Fruit fly (Drosophila melanogaster) whole organism, pupa: ENCODE results near the gene Irk1.

Experiments used
- CG12605 ChIP-seq: fragments of 200-800 bp; sonication (Bioruptor generic); IDR thresholded peaks from 2 replicates; pipeline ENCODE4 v1.3.6; 2022; ENCODE audit warnings: missing biosample characterization, missing genetic modification characterization
- CG13204 ChIP-seq: fragments of 200-800 bp; sonication (Bioruptor generic); optimal IDR thresholded peaks from 2 replicates; lab custom pipeline; 2018; ENCODE audit warnings: missing biosample characterization, mild to moderate bottlenecking, missing genetic modification characterization, moderate library complexity
- CG14655 ChIP-seq: fragments of 200-800 bp; sonication (Bioruptor generic); optimal IDR thresholded peaks from 3 replicates; lab custom pipeline; 2017; ENCODE audit warnings: mild to moderate bottlenecking, missing biosample characterization, missing genetic modification reagents, missing genetic modification characterization
- CG15710 ChIP-seq: fragments of 200-800 bp; sonication (Bioruptor generic); optimal IDR thresholded peaks from 2 replicates; lab custom pipeline; 2018; ENCODE audit warnings: missing biosample characterization, mild to moderate bottlenecking, missing genetic modification characterization, moderate library complexity
- CG17806 ChIP-seq: fragments of 200-800 bp; sonication (Bioruptor generic); optimal IDR thresholded peaks from 2 replicates; lab custom pipeline; 2018; ENCODE audit warnings: missing biosample characterization, mild to moderate bottlenecking, missing genetic modification characterization, moderate library complexity
- CG32121 ChIP-seq: fragments of 200-800 bp; sonication (Bioruptor generic); IDR thresholded peaks from 2 replicates; pipeline ENCODE4 v1.3.6; 2022; ENCODE audit warnings: missing biosample characterization, missing genetic modification characterization
- CG34367 ChIP-seq: fragments of 200-800 bp; sonication (Bioruptor generic); optimal IDR thresholded peaks from 2 replicates; lab custom pipeline; 2018; ENCODE audit warnings: missing biosample characterization, mild to moderate bottlenecking, missing genetic modification characterization
- CG4496 ChIP-seq: fragments of 200-800 bp; sonication (Bioruptor generic); IDR thresholded peaks from 3 replicates; pipeline ENCODE4 v1.3.6; 2022; ENCODE audit warnings: missing biosample characterization, missing genetic modification characterization
- CG8159 ChIP-seq: fragments of 200-800 bp; sonication (Bioruptor generic); optimal IDR thresholded peaks from 3 replicates; lab custom pipeline; 2018; ENCODE audit warnings: missing biosample characterization, mild to moderate bottlenecking, missing genetic modification characterization, moderate library complexity
- CG8301 ChIP-seq: fragments of 200-800 bp; sonication (Bioruptor generic); optimal IDR thresholded peaks from 2 replicates; lab custom pipeline; 2018; ENCODE audit warnings: missing biosample characterization, mild to moderate bottlenecking, missing genetic modification characterization
- CG9948 ChIP-seq: fragments of 200-800 bp; sonication (Bioruptor generic); optimal IDR thresholded peaks from 2 replicates; lab custom pipeline; 2018; ENCODE audit warnings: missing biosample characterization, mild to moderate bottlenecking, missing genetic modification characterization, moderate library complexity
- D1 ChIP-seq: fragments of 200-800 bp; sonication (Bioruptor generic); optimal IDR thresholded peaks from 2 replicates; lab custom pipeline; 2018; ENCODE audit warnings: missing biosample characterization, mild to moderate bottlenecking, missing genetic modification characterization, moderate library complexity
- EcR ChIP-seq: fragments of 200-800 bp; sonication (Bioruptor generic); optimal IDR thresholded peaks from 3 replicates; lab custom pipeline; 2019; ENCODE audit warnings: missing biosample characterization, missing genetic modification characterization, mild to moderate bottlenecking, moderate library complexity, missing genetic modification reagents
- Ets98B ChIP-seq: fragments of 200-800 bp; sonication (Bioruptor generic); IDR thresholded peaks from 2 replicates; pipeline ENCODE4 v1.3.6; 2022; ENCODE audit warnings: missing biosample characterization, missing genetic modification characterization
- Pif1A ChIP-seq: fragments of 200-800 bp; sonication (Bioruptor generic); optimal IDR thresholded peaks from 3 replicates; lab custom pipeline; 2016; ENCODE audit warnings: missing biosample characterization, missing genetic modification characterization
- Pif1B ChIP-seq: fragments of 200-800 bp; sonication (Bioruptor generic); optimal IDR thresholded peaks from 3 replicates; lab custom pipeline; 2016; ENCODE audit warnings: missing biosample characterization, missing genetic modification characterization
- Snoo ChIP-seq: fragments of 200-800 bp; sonication (Bioruptor generic); optimal IDR thresholded peaks from 3 replicates; lab custom pipeline; 2017; ENCODE audit warnings: missing biosample characterization, mild to moderate bottlenecking, missing genetic modification characterization, inconsistent platforms
- fd96Ca ChIP-seq: fragments of 200-800 bp; sonication (Bioruptor generic); IDR thresholded peaks from 3 replicates; pipeline ENCODE4 v1.3.6; 2022; ENCODE audit warnings: missing biosample characterization, missing genetic modification characterization
- gl ChIP-seq: fragments of 200-800 bp; sonication (Bioruptor generic); optimal IDR thresholded peaks from 2 replicates; lab custom pipeline; 2018; ENCODE audit warnings: missing biosample characterization, mild to moderate bottlenecking, missing genetic modification characterization
- rn ChIP-seq: fragments of 200-800 bp; sonication (Bioruptor generic); IDR thresholded peaks from 2 replicates; pipeline ENCODE4 v1.3.6; 2022; ENCODE audit warnings: missing biosample characterization, missing genetic modification characterization

The Irk1 gene

DNA sequence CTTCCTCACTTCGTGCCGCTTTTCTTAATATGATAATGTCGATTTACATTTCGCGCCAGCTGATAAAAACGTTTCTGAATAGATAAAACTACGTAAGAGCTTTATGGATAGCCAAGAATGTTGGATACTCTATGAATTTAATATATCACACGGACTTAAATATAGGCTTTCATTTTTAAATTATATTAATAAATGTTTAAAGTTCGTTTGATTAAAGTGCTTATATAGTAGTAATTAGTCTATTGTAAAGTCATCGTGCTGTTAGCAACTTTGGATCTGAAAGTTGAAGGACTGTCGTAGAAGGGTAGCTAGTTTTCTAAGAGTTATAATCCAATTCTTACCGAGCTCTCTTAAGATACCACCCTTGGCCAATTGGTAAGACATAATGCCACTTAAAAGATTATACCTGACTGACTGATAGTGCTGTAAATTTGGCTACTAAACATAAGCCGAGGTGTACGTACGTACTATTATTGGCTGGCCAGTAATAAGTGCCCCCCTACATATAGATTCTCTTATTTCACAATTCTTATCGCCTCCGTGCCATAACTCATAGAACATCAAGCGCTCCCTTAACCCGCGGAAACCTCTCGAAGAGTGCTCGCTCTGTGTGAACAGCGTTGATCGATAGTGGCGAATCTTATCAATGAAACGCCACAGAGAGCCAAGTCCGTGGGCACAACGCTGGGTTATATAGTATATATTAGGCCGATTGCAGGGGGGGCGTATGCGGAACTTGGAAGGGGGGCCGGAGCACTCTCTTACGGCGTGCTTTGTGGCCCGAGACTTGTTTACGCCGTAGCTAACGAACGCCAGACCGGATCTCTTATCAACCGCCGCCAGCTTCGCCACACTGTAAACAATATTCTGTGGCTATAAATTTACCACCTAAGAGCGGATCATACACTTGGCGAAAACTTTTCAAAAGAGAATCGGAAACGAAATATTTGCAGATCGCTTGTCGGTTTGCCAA, 42.4 kb downstream of the Irk1 start:
- TF ChIP-seq gl (peak; percentile 24), EcR (GFP tag; lab: Kevin White, UChicago) (peak; percentile 35), CG8159 (tag; lab: Kevin White, UChicago) (no peak), fd96Ca (0 out of 3 replicates have a peak, but pooled peaks have one; percentile 41), CG13204 (peak; percentile 44), CG15710 (tag; lab: Kevin White, UChicago) (no peak), CG32121 (GFP tag; lab: Robert Waterston, UW) (peak; percentile 16; the same call in 1 of the 2 replicates), D1 (tag; lab: Kevin White, UChicago) (no peak), CG9948 (no peak), Ets98B (peak; percentile 30; the same call in 1 of the 2 replicates), Pif1A (GFP tag; lab: Kevin White, UChicago) (no peak), CG12605 (no peak), CG14655 (no peak)

DNA sequence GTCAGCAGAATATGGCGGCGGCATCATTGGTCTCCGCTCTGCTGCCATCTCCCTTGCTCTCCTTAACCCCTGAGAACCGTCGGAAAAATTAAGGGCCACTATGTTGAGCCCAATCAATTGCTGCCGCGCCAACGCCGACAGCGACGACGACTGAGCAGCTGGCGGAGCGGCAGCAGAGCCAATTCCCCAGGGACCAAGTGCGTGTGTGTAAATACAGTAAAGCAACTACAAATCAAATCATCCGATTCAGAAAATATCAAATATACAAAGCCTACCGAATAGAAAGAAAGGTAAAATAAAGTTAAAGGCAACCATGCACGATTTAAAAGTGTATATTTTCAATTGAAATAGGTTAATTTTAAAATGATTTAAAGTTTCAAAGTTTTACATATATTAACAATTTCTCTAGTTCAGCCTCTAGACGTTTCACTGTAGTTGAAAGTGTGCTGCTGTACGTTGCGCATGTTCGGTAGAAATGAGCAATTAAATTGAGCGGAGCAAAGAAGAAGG, 43.7 kb downstream of the Irk1 start:
- TF ChIP-seq rn (GFP tag; lab: Robert Waterston, UW) (no peak), fd96Ca (no peak), CG17806 (peak; percentile 33), CG14655 (peak; percentile 28), CG34367 (tag; lab: Kevin White, UChicago) (no peak), CG8159 (tag; lab: Kevin White, UChicago) (peak; percentile 61), Pif1A (GFP tag; lab: Kevin White, UChicago) (peak; percentile 49), CG15710 (tag; lab: Kevin White, UChicago) (peak; percentile 31), CG32121 (GFP tag; lab: Robert Waterston, UW) (no peak), Pif1B (GFP tag; lab: Kevin White, UChicago) (no peak), CG8301 (tag; lab: Kevin White, UChicago) (peak; percentile 13), CG9948 (peak; percentile 31), Snoo (peak; percentile 24)

DNA sequence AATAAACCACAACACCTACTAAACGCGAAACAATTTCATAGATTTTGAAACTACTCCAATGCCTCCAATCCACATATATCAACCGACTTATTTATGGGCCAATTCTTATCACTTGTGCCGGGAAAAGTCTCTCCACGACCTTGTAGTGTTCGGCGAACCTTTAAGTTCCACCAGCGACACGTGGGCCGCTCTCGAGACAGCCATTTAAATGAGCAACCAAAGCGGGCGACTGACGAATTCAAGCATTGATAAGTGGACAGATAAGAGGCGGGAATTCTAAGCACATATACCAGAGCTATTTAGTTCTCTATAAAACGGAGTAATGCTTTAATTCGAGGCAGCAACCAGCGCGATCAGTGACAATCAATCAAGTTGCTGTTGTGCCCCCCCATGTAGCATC, 44.6 kb downstream of the Irk1 start:
- TF ChIP-seq CG9948 (no peak), CG13204 (no peak), CG15710 (tag; lab: Kevin White, UChicago) (no peak)

DNA sequence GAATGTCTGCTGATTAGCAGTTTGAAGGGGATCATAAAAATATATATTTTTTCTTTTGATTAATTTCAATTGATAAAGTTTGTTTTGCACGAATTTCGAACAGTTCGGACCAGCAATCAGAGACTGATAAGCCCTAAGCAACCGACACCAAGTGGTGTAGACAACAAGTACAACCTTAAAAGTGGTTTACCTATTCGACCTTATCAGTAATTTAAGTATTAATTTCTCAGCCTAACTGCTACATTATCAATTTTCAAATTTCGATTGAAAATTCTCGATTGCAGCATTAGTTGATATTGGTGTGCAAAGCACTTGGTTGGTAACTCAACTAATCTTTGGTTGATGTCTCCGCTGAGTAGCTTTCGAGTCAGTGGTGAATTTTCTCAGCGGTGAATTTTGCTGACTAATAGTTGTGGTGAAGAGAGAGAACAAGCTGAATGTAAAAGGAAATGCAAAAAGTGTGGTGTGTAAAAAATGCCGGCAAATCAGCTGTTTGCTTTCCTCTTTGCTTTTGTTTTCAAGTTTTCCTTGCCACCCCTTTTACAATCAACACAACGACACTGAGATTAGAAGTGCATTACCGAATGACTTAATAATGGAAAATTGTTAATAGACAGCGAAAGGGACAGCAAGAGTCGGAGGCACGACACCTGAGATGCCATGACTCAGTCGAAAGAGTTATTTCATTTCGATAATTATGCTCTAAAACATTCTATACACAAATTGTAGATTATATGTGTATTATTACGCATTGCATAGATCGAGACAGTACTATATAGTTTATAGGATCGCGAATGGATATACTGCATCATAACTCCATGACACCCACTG, 46.7 kb downstream of the Irk1 start:
- TF ChIP-seq CG4496 (peak; percentile 67; the same call in 2 of the 3 replicates), EcR (GFP tag; lab: Kevin White, UChicago) (no peak), gl (peak; percentile 43), CG12605 (peak; percentile 76), rn (GFP tag; lab: Robert Waterston, UW) (no peak), CG8301 (tag; lab: Kevin White, UChicago) (peak; percentile 1)

DNA sequence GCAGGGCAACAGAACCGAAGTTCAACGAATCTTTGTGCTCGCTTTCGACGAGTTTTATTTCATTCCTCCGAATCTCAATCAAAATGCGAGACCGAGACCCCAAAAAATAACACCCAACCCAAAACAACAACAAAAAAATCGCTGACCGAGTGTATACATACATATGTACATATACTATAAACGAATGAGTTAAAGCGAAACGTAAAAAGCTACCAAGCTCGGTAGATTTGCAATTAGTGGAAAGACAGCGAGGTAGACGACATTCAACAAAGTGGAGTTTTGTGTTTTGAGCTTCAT, 47.3 kb downstream of the Irk1 start:
- TF ChIP-seq CG15710 (tag; lab: Kevin White, UChicago) (no peak), Snoo (no peak), CG8159 (tag; lab: Kevin White, UChicago) (no peak), EcR (GFP tag; lab: Kevin White, UChicago) (no peak), gl (no peak), fd96Ca (no peak)

DNA sequence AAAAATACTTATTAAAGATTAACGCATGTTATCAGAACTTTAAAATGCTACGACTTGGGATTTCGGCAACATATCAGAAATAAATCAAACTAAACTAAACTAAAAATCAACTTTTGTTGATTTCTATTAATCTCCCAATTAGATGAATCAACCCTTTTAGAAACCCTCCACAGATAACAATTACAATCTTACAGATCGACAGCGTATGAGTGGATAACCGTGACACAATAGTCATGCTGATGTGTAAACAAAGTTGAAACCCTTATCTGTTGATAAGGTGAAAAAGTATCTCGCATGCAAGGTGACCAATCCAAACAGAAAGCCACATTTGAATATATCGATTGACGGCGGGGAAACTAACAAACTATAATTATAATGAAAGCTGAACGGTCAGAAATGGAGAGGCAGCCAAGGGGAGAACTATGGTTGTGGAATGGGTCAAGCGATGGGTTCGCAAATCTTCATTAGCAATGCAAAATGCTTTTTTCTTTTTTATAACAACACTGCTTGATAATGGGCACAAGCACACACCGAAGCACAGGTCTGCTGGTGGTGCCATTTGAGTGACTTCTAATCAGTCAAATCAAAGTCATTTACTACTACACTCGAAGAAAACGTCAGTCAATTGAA, 49.1 kb downstream of the Irk1 start:
- TF ChIP-seq gl (no peak), CG14655 (no peak)
